Worm (Caenorhabditis elegans): ENCODE measurements around the gene R07E3.1.

DNA sequence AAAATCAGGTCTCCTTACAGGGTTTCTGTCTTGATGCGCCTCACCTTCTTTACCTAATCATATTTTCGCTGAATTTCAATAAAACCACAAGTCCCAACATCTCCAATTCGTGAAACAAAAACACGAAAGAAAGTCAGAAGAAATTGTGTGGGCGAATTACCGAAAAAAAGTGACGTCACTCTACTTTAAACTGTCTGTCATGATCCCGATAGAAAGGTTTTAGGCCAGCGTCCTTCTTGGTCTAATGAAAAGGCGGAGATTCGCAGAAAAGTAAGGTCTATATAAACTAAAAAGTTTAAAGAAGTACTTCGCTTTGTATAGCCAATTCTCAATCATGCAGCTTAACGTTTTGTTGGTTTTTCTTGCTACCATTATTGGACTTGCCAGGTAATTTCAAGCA, 34.7 kb downstream of the R07E3.1 start, which contains the start of gene cnc-8:
- TF ChIP-seq lin-15B (tag; optimal IDR thresholded peaks at IDR 0.05) (no peak), ztf-11 (tag; optimal IDR thresholded peaks at IDR 0.05) (no peak), ceh-90 (tag; optimal IDR thresholded peaks at IDR 0.05) (no peak), ama-1 (optimal IDR thresholded peaks at IDR 0.05) (no peak), nhr-11 (tag; optimal IDR thresholded peaks at IDR 0.05) (no peak), sup-37 (GFP tag; optimal IDR thresholded peaks at IDR 0.05) (no peak), elt-3 (tag; optimal IDR thresholded peaks at IDR 0.05) (peak in 2 of 6 experiments; percentile 43 to 49), nhr-77 (tag; optimal IDR thresholded peaks at IDR 0.05) (no peak), nhr-76 (tag; optimal IDR thresholded peaks at IDR 0.05) (no peak)
